Fruit fly (Drosophila melanogaster) whole organism, embryonic: ENCODE data around the gene mEFG1.

Source experiments
- BtbVII ChIP-seq: fragments of 200-800 bp; sonication (Bioruptor generic); optimal IDR thresholded peaks from 3 replicates; lab custom pipeline; 2017; ENCODE audit warnings: missing biosample characterization, mild to moderate bottlenecking, missing genetic modification characterization
- CG10366 ChIP-seq: fragments of 200-800 bp; sonication (Bioruptor generic); IDR thresholded peaks from 2 replicates; pipeline ENCODE4 v1.3.6; 2022; ENCODE audit warnings: missing biosample characterization, missing genetic modification characterization
- CG10959 ChIP-seq: fragments of 200-800 bp; sonication (Bioruptor generic); IDR thresholded peaks from 2 replicates; pipeline ENCODE4 v1.3.6; 2022; ENCODE audit warnings: missing biosample characterization, missing genetic modification characterization
- CG11560 ChIP-seq: fragments of 200-800 bp; sonication (Bioruptor generic); IDR thresholded peaks from 3 replicates; pipeline ENCODE4 v1.3.6; 2022; ENCODE audit warnings: missing biosample characterization, missing genetic modification characterization
- CG11723 ChIP-seq: fragments of 200-800 bp; sonication (Bioruptor generic); optimal IDR thresholded peaks from 2 replicates; lab custom pipeline; 2017; ENCODE audit warnings: missing biosample characterization, mild to moderate bottlenecking, missing genetic modification characterization
- CG15011 ChIP-seq: fragments of 200-800 bp; sonication (Bioruptor generic); optimal IDR thresholded peaks from 3 replicates; lab custom pipeline; 2018; ENCODE audit warnings: missing biosample characterization, mild to moderate bottlenecking, missing genetic modification characterization
- CG16815 ChIP-seq: fragments of 200-800 bp; sonication (Bioruptor generic); optimal IDR thresholded peaks from 3 replicates; lab custom pipeline; 2017; ENCODE audit warnings: missing biosample characterization, mild to moderate bottlenecking, missing genetic modification characterization
- CG17802 ChIP-seq: fragments of 200-800 bp; sonication (Bioruptor generic); optimal IDR thresholded peaks from 2 replicates; lab custom pipeline; 2018; ENCODE audit warnings: missing biosample characterization, mild to moderate bottlenecking, missing genetic modification characterization, moderate library complexity
- CG18619 ChIP-seq: fragments of 200-800 bp; sonication (Bioruptor generic); optimal IDR thresholded peaks from 3 replicates; lab custom pipeline; 2017; ENCODE audit warnings: missing biosample characterization, mild to moderate bottlenecking, missing genetic modification characterization
- CG2875 ChIP-seq: fragments of 200-800 bp; sonication (Bioruptor generic); optimal IDR thresholded peaks from 2 replicates; lab custom pipeline; 2017; ENCODE audit warnings: missing biosample characterization, mild to moderate bottlenecking, missing genetic modification characterization, missing genetic modification reagents
- CG30020 ChIP-seq: fragments of 200-800 bp; optimal IDR thresholded peaks from 2 replicates; lab custom pipeline; 2019; ENCODE audit warnings: missing biosample characterization, mild to moderate bottlenecking, missing genetic modification characterization, moderate library complexity
- CG42726 ChIP-seq: fragments of 200-800 bp; sonication (Bioruptor generic); IDR thresholded peaks from 2 replicates; pipeline ENCODE4 v1.3.6; 2022; ENCODE audit warnings: missing biosample characterization, missing genetic modification characterization; ENCODE audit not compliant: partially characterized antibody
- CG5953 ChIP-seq: fragments of 200-800 bp; sonication (Bioruptor generic); IDR thresholded peaks from 2 replicates; pipeline ENCODE4 v1.3.6; 2022; ENCODE audit warnings: missing biosample characterization, missing genetic modification characterization
- CG9932 ChIP-seq: fragments of 200-800 bp; sonication (Bioruptor generic); IDR thresholded peaks from 2 replicates; pipeline ENCODE4 v1.3.6; 2022; ENCODE audit warnings: missing biosample characterization, missing genetic modification characterization
- CoRest ChIP-seq: fragments of 200-800 bp; sonication (Bioruptor generic); optimal IDR thresholded peaks from 3 replicates; lab custom pipeline; 2018; ENCODE audit warnings: missing biosample characterization, mild to moderate bottlenecking, missing genetic modification characterization, moderate library complexity
- HmgZ ChIP-seq: fragments of 200-800 bp; sonication (Bioruptor generic); optimal IDR thresholded peaks from 2 replicates; lab custom pipeline; 2018; ENCODE audit warnings: missing biosample characterization, mild to moderate bottlenecking, missing genetic modification characterization
- Hmr ChIP-seq: fragments of 200-800 bp; sonication (Bioruptor generic); optimal IDR thresholded peaks from 3 replicates; lab custom pipeline; 2017; ENCODE audit warnings: mild to moderate bottlenecking, missing biosample characterization, missing genetic modification reagents, missing genetic modification characterization
- Hr51 ChIP-seq, 2 experiments: fragments of 200-800 bp; sonication (Bioruptor generic); optimal IDR thresholded peaks; 2 replicates in 1 of 2; 3 replicates in 1 of 2; lab custom pipeline; 2016 to 2018; ENCODE audit warnings: missing biosample characterization in 2 of 2, missing genetic modification characterization in 2 of 2, mild to moderate bottlenecking in 1 of 2, moderate library complexity in 1 of 2
- Hsf ChIP-seq: fragments of 200-800 bp; sonication (Bioruptor generic); optimal IDR thresholded peaks from 3 replicates; lab custom pipeline; 2016; ENCODE audit warnings: missing biosample characterization, missing genetic modification characterization
- Jarid2 ChIP-seq: fragments of 200-800 bp; sonication (Bioruptor generic); optimal IDR thresholded peaks from 3 replicates; lab custom pipeline; 2017; ENCODE audit warnings: mild to moderate bottlenecking, missing biosample characterization, missing genetic modification reagents, missing genetic modification characterization
- Lhr ChIP-seq: fragments of 200-800 bp; sonication (Bioruptor generic); optimal IDR thresholded peaks from 3 replicates; lab custom pipeline; 2017; ENCODE audit warnings: mild to moderate bottlenecking, missing biosample characterization, missing genetic modification reagents, missing genetic modification characterization
- Lpt ChIP-seq: fragments of >200 bp; optimal IDR thresholded peaks from 2 replicates; lab custom pipeline; 2018; ENCODE audit warnings: missing biosample characterization, missing genetic modification characterization
- NfI ChIP-seq: fragments of 200-800 bp; sonication (Bioruptor generic); optimal IDR thresholded peaks from 3 replicates; lab custom pipeline; 2018; ENCODE audit warnings: missing biosample characterization, mild to moderate bottlenecking, missing genetic modification characterization, moderate library complexity
- Oaz ChIP-seq: fragments of 200-800 bp; sonication (Bioruptor generic); IDR thresholded peaks from 2 replicates; pipeline ENCODE4 v1.3.6; 2022; ENCODE audit warnings: missing biosample characterization, missing genetic modification characterization
- Sin3A ChIP-seq: fragments of >200 bp; optimal IDR thresholded peaks from 2 replicates; lab custom pipeline; 2018
- Spps ChIP-seq: fragments of 200-800 bp; sonication (Bioruptor generic); optimal IDR thresholded peaks from 2 replicates; lab custom pipeline; 2018; ENCODE audit warnings: missing biosample characterization, mild to moderate bottlenecking, missing genetic modification characterization
- ab ChIP-seq: fragments of 200-800 bp; sonication (Bioruptor generic); optimal IDR thresholded peaks from 2 replicates; lab custom pipeline; 2016; ENCODE audit warnings: missing biosample characterization, missing genetic modification characterization
- al ChIP-seq: fragments of 200-800 bp; sonication (Bioruptor generic); IDR thresholded peaks from 2 replicates; pipeline ENCODE4 v1.3.6; 2022; ENCODE audit warnings: missing biosample characterization, missing genetic modification characterization
- amos ChIP-seq: fragments of 200-800 bp; sonication (Bioruptor generic); IDR thresholded peaks from 2 replicates; pipeline ENCODE4 v1.3.6; 2022; ENCODE audit warnings: missing biosample characterization, missing genetic modification characterization; ENCODE audit not compliant: partially characterized antibody
- aop ChIP-seq: fragments of 200-800 bp; sonication (Bioruptor generic); IDR thresholded peaks from 2 replicates; pipeline ENCODE4 v1.3.6; 2022; ENCODE audit warnings: missing biosample characterization, missing genetic modification characterization
- bab2 ChIP-seq: fragments of 200-800 bp; sonication (Bioruptor generic); optimal IDR thresholded peaks from 2 replicates; lab custom pipeline; 2016; ENCODE audit warnings: missing biosample characterization, missing genetic modification characterization
- bbx ChIP-seq: fragments of 200-800 bp; sonication (Bioruptor generic); IDR thresholded peaks from 2 replicates; pipeline ENCODE4 v1.3.6; 2022; ENCODE audit warnings: missing biosample characterization, missing genetic modification characterization; ENCODE audit not compliant: partially characterized antibody
- ci ChIP-seq: fragments of 200-800 bp; sonication (Bioruptor generic); IDR thresholded peaks from 3 replicates; pipeline ENCODE4 v1.3.6; 2022; ENCODE audit warnings: missing biosample characterization, missing genetic modification characterization
- corto ChIP-seq: fragments of 200-800 bp; sonication (Bioruptor generic); optimal IDR thresholded peaks from 2 replicates; lab custom pipeline; 2016; ENCODE audit warnings: missing biosample characterization, mild to moderate bottlenecking, missing genetic modification characterization, moderate library complexity
- mirr ChIP-seq: fragments of 200-800 bp; sonication (Bioruptor generic); optimal IDR thresholded peaks from 3 replicates; lab custom pipeline; 2018; ENCODE audit warnings: missing biosample characterization, mild to moderate bottlenecking, missing genetic modification characterization
- nmo ChIP-seq: fragments of 200-800 bp; sonication (Bioruptor generic); optimal IDR thresholded peaks from 2 replicates; lab custom pipeline; 2018; ENCODE audit warnings: missing biosample characterization, mild to moderate bottlenecking, missing genetic modification characterization, moderate library complexity
- pfk ChIP-seq: fragments of 200-800 bp; sonication (Bioruptor generic); optimal IDR thresholded peaks from 2 replicates; lab custom pipeline; 2018; ENCODE audit warnings: missing biosample characterization, mild to moderate bottlenecking, missing genetic modification characterization, moderate library complexity
- pho ChIP-seq: fragments of 200-800 bp; sonication (Bioruptor generic); optimal IDR thresholded peaks from 2 replicates; lab custom pipeline; 2016; ENCODE audit warnings: missing biosample characterization, missing genetic modification characterization
- prd ChIP-seq, 3 experiments: fragments of >200 bp in 2 of 3; fragments of 200-800 bp in 1 of 3; sonication (Bioruptor generic) in 1 of 3; optimal IDR thresholded peaks in 2 of 3; IDR thresholded peaks in 1 of 3; 2 replicates in 2 of 3; 3 replicates in 1 of 3; pipeline versions ENCODE4 v1.3.6 to Lab custom; 2017 to 2022; ENCODE audit warnings: missing biosample characterization in 1 of 3, missing genetic modification characterization in 1 of 3
- pzg ChIP-seq: fragments of 200-800 bp; sonication (Bioruptor generic); optimal IDR thresholded peaks from 3 replicates; lab custom pipeline; 2018; ENCODE audit warnings: missing biosample characterization, mild to moderate bottlenecking, missing genetic modification characterization, moderate library complexity
- ro ChIP-seq: fragments of 200-800 bp; sonication (Bioruptor generic); IDR thresholded peaks from 2 replicates; pipeline ENCODE4 v1.3.6; 2022; ENCODE audit warnings: missing biosample characterization, missing genetic modification characterization
- row ChIP-seq: fragments of 200-800 bp; sonication (Bioruptor generic); IDR thresholded peaks from 3 replicates; pipeline ENCODE4 v1.3.6; 2022; ENCODE audit warnings: missing biosample characterization, missing genetic modification characterization
- scrt ChIP-seq: fragments of 200-800 bp; sonication (Bioruptor generic); optimal IDR thresholded peaks from 2 replicates; lab custom pipeline; 2018; ENCODE audit warnings: missing biosample characterization, mild to moderate bottlenecking, missing genetic modification characterization, moderate library complexity
- seq ChIP-seq: fragments of 200-800 bp; sonication (Bioruptor generic); IDR thresholded peaks from 2 replicates; pipeline ENCODE4 v1.3.6; 2022; ENCODE audit warnings: missing biosample characterization, missing genetic modification characterization
- sna ChIP-seq: fragments of 200-800 bp; sonication (Bioruptor generic); IDR thresholded peaks from 2 replicates; pipeline ENCODE4 v1.3.6; 2022; ENCODE audit warnings: missing biosample characterization, missing genetic modification characterization; ENCODE audit not compliant: partially characterized antibody
- sob ChIP-seq: fragments of 200-800 bp; sonication (Bioruptor generic); IDR thresholded peaks from 2 replicates; pipeline ENCODE4 v1.3.6; 2022; ENCODE audit warnings: missing biosample characterization, missing genetic modification characterization
- sug ChIP-seq: fragments of 200-800 bp; optimal IDR thresholded peaks from 2 replicates; lab custom pipeline; 2019; ENCODE audit warnings: missing biosample characterization, mild to moderate bottlenecking, missing genetic modification characterization, moderate library complexity
- wdn ChIP-seq: fragments of 200-800 bp; sonication (Bioruptor generic); IDR thresholded peaks from 2 replicates; pipeline ENCODE4 v1.3.6; 2022; ENCODE audit warnings: missing biosample characterization, missing genetic modification characterization
- wek ChIP-seq: fragments of 200-800 bp; sonication (Bioruptor generic); optimal IDR thresholded peaks from 3 replicates; lab custom pipeline; 2018; ENCODE audit warnings: missing biosample characterization, mild to moderate bottlenecking, missing genetic modification characterization, moderate library complexity

mEFG1 gene

dm6 chr2L:7219650-7220267 lies 3.1 kb downstream of the mEFG1 start, which contains the start of gene CG13784 (continued):
- TF ChIP-seq sna (GFP tag; lab: Robert Waterston, UW): no peak
- no peak for TF ChIP-seq ab
- TF ChIP-seq ro (GFP tag; lab: Robert Waterston, UW): no peak
- peak; percentile 57; the same call in 1 of the 2 replicates for TF ChIP-seq sob
- peak; percentile 61 for TF ChIP-seq CoRest (tag; lab: Kevin White, UChicago)
- no peak; the same call in 1 of the 2 replicates for TF ChIP-seq amos (GFP tag; lab: Robert Waterston, UW)
- peak; percentile 78 for TF ChIP-seq bbx (GFP tag; lab: Robert Waterston, UW)
- TF ChIP-seq Spps (tag; lab: Kevin White, UChicago): no peak
- peak; percentile 21 for TF ChIP-seq pfk (GFP tag; lab: Kevin White, UChicago)
- no peak for TF ChIP-seq corto (GFP tag; lab: Kevin White, UChicago)
- TF ChIP-seq Lhr: peak; percentile 74
- TF ChIP-seq wdn: no peak
- peak; percentile 55 for TF ChIP-seq CG9932 (GFP tag; lab: Robert Waterston, UW)
- peak; percentile 44 for TF ChIP-seq sug
- no peak for TF ChIP-seq prd (optimal IDR thresholded peaks at IDR 0.05; lab: Kevin White, UChicago)
- TF ChIP-seq prd (GFP tag; IDR thresholded peaks at IDR 0.05; lab: Robert Waterston, UW): no peak
- TF ChIP-seq wek (GFP tag; lab: Kevin White, UChicago): peak; percentile 50
- peak; percentile 94 for TF ChIP-seq Jarid2 (GFP tag; lab: Kevin White, UChicago)
- no peak for TF ChIP-seq aop
- no peak for TF ChIP-seq CG10366 (GFP tag; lab: Robert Waterston, UW)
- TF ChIP-seq Hsf (GFP tag; lab: Kevin White, UChicago): no peak
- peak; percentile 33 for TF ChIP-seq BtbVII (GFP tag; lab: Kevin White, UChicago)
- TF ChIP-seq HmgZ (tag; lab: Kevin White, UChicago): peak; percentile 85
- TF ChIP-seq pzg: peak; percentile 94
- TF ChIP-seq CG10959 (GFP tag; lab: Robert Waterston, UW): no peak
- 0 out of 2 replicates have a peak, but pooled peaks have one; percentile 25 for TF ChIP-seq al
- TF ChIP-seq nmo (GFP tag; lab: Kevin White, UChicago): peak; percentile 61
- TF ChIP-seq CG30020 (tag; lab: Kevin White, UChicago): peak; percentile 81
- peak; percentile 39 for TF ChIP-seq CG18619 (GFP tag; lab: Kevin White, UChicago)
- no peak for TF ChIP-seq CG5953 (GFP tag; lab: Robert Waterston, UW)
- TF ChIP-seq CG15011 (GFP tag; lab: Kevin White, UChicago): no peak
- peak; percentile 48 for TF ChIP-seq mirr (GFP tag; lab: Kevin White, UChicago)
- peak; percentile 22 for TF ChIP-seq Sin3A
- peak; percentile 35; the same call in 1 of the 2 replicates for TF ChIP-seq seq
- TF ChIP-seq CG17802 (tag; lab: Kevin White, UChicago): peak; percentile 5
- TF ChIP-seq CG42726 (GFP tag; lab: Robert Waterston, UW): peak; percentile 75
- peak; percentile 49 for TF ChIP-seq CG2875 (GFP tag; lab: Kevin White, UChicago)
- no peak for TF ChIP-seq bab2 (GFP tag; lab: Kevin White, UChicago)
- peak; percentile 94; the same call in 2 of the 3 replicates for TF ChIP-seq CG11560 (tag; lab: Robert Waterston, UW)
- TF ChIP-seq NfI (GFP tag; lab: Kevin White, UChicago): peak; percentile 27
- peak; percentile 52; the same call in 1 of the 3 replicates for TF ChIP-seq ci (GFP tag; lab: Robert Waterston, UW)
- peak; percentile 43 for TF ChIP-seq pho (GFP tag; lab: Kevin White, UChicago)
- TF ChIP-seq Lpt: no peak
- peak; percentile 65 for TF ChIP-seq Hmr (GFP tag; lab: Kevin White, UChicago)
- peak; percentile 91 for TF ChIP-seq row
- TF ChIP-seq CG16815 (GFP tag; lab: Kevin White, UChicago): no peak
- no peak for TF ChIP-seq Hr51 (GFP tag; optimal IDR thresholded peaks at IDR 0.05; lab: Kevin White, UChicago)
- peak; percentile 42 for TF ChIP-seq CG11723 (GFP tag; lab: Kevin White, UChicago)
- TF ChIP-seq scrt (GFP tag; lab: Kevin White, UChicago): peak; percentile 34
- no peak for TF ChIP-seq Oaz (GFP tag; lab: Robert Waterston, UW)
